Fruit fly (Drosophila melanogaster): ENCODE results near the gene CG34247.
A peak's percentile ranks its signal among the peaks of the same experiment; 100 is the strongest.

The CG34247 gene

dm6 chr3L:16231857-16232256 lies 29.5 kb downstream of the CG34247 start, which contains the start of the genes PDCD-5 and MED10 (continued):
- TF ChIP-seq hth (optimal IDR thresholded peaks at IDR 0.05) (no peak), Myb (GFP tag; optimal IDR thresholded peaks at IDR 0.05) (peak; percentile 33), al (GFP tag; IDR thresholded peaks at IDR 0.05) (no peak), vfl (GFP tag; optimal IDR thresholded peaks at IDR 0.05) (no peak), CG10267 (tag; optimal IDR thresholded peaks at IDR 0.05) (peak; percentile 34), Ets97D (GFP tag; optimal IDR thresholded peaks at IDR 0.05) (peak; percentile 82), pzg (GFP tag; optimal IDR thresholded peaks at IDR 0.05) (peak; percentile 93), gem (tag; optimal IDR thresholded peaks at IDR 0.05) (no peak), CG4360 (GFP tag; IDR thresholded peaks at IDR 0.05) (no peak), chif (GFP tag; optimal IDR thresholded peaks at IDR 0.05) (peak in 1 of 2 experiments; percentile 13), p53 (GFP tag; optimal IDR thresholded peaks at IDR 0.05) (no peak), peb (GFP tag; IDR thresholded peaks at IDR 0.05) (no peak), sima (GFP tag; optimal IDR thresholded peaks at IDR 0.05) (no peak), NfI (GFP tag; optimal IDR thresholded peaks at IDR 0.05) (peak; percentile 35), ftz-f1 (GFP tag; optimal IDR thresholded peaks at IDR 0.05) (peak; percentile 47), CG7928 (GFP tag; optimal IDR thresholded peaks at IDR 0.05) (peak; percentile 97), Fer1 (GFP tag; optimal IDR thresholded peaks at IDR 0.05) (no peak), h (optimal IDR thresholded peaks at IDR 0.05) (no peak), D (optimal IDR thresholded peaks at IDR 0.05) (no peak), D (GFP tag; optimal IDR thresholded peaks at IDR 0.05) (no peak), CG11456 (GFP tag; IDR thresholded peaks at IDR 0.05) (no peak), CG9797 (GFP tag; optimal IDR thresholded peaks at IDR 0.05) (peak; percentile 77), ems (GFP tag; optimal IDR thresholded peaks at IDR 0.05) (no peak), Hr78 (GFP tag; optimal IDR thresholded peaks at IDR 0.05) (no peak), kni (GFP tag; optimal IDR thresholded peaks at IDR 0.05) (no peak), CG43689 (GFP tag; IDR thresholded peaks at IDR 0.05) (no peak), CG16863 (GFP tag; optimal IDR thresholded peaks at IDR 0.05) (no peak), fd96Cb (tag; optimal IDR thresholded peaks at IDR 0.05) (no peak), CG32767 (GFP tag; IDR thresholded peaks at IDR 0.05) (no peak), CG9609 (GFP tag; optimal IDR thresholded peaks at IDR 0.05) (no peak), CG6765 (GFP tag; optimal IDR thresholded peaks at IDR 0.05) (no peak), dm (GFP tag; optimal IDR thresholded peaks at IDR 0.05) (peak; percentile 70), HmgZ (tag; optimal IDR thresholded peaks at IDR 0.05) (peak; percentile 77), pan (optimal IDR thresholded peaks at IDR 0.05) (no peak), pan (GFP tag; optimal IDR thresholded peaks at IDR 0.05 in 1 of 2, IDR thresholded peaks at IDR 0.05 in 1 of 2) (no peak), CG1024 (GFP tag; IDR thresholded peaks at IDR 0.05) (no peak), Pdp1 (GFP tag; optimal IDR thresholded peaks at IDR 0.05) (peak in 1 of 2 experiments; percentile 56), gro (GFP tag; optimal IDR thresholded peaks at IDR 0.05) (peak; percentile 52), Six4 (GFP tag; optimal IDR thresholded peaks at IDR 0.05) (no peak), hb (GFP tag; IDR thresholded peaks at IDR 0.05; ENCODE audit: partially characterized antibody) (no peak), CG18262 (tag; optimal IDR thresholded peaks at IDR 0.05) (no peak), Kr (GFP tag; optimal IDR thresholded peaks at IDR 0.05) (no peak), MESR4 (GFP tag; optimal IDR thresholded peaks at IDR 0.05) (peak; percentile 92), sc (optimal IDR thresholded peaks at IDR 0.05) (no peak), sc (GFP tag; optimal IDR thresholded peaks at IDR 0.05) (no peak), CG7556 (GFP tag; optimal IDR thresholded peaks at IDR 0.05) (no peak), CHES-1-like (GFP tag; optimal IDR thresholded peaks at IDR 0.05) (peak; percentile 31), CG3847 (GFP tag; IDR thresholded peaks at IDR 0.05) (peak; percentile 35; the same call in 1 of the 2 replicates), NC2α (GFP tag; optimal IDR thresholded peaks at IDR 0.05) (no peak), CG3407 (GFP tag; optimal IDR thresholded peaks at IDR 0.05) (no peak), Opbp (GFP tag; IDR thresholded peaks at IDR 0.05; ENCODE audit: partially characterized antibody) (peak; percentile 50; the same call in 1 of the 3 replicates), sug (tag; optimal IDR thresholded peaks at IDR 0.05) (peak; percentile 27), amos (GFP tag; IDR thresholded peaks at IDR 0.05; ENCODE audit: partially characterized antibody) (peak; percentile 43)
